Fruit fly (Drosophila melanogaster) whole organism, prepupa: ENCODE results near the gene Snoo.

Experiments used
- CG10669 ChIP-seq: fragments of 200-800 bp; sonication (Bioruptor generic); optimal IDR thresholded peaks from 3 replicates; lab custom pipeline; 2018; ENCODE audit warnings: missing biosample characterization, mild to moderate bottlenecking, missing genetic modification characterization, moderate library complexity
- CG11762 ChIP-seq: fragments of 200-800 bp; sonication (Bioruptor generic); optimal IDR thresholded peaks from 3 replicates; lab custom pipeline; 2016; ENCODE audit warnings: missing biosample characterization, missing genetic modification characterization; ENCODE audit not compliant: insufficient read depth
- CG11902 ChIP-seq: fragments of 200-800 bp; sonication (Bioruptor generic); optimal IDR thresholded peaks from 3 replicates; lab custom pipeline; 2016; ENCODE audit warnings: missing biosample characterization, missing genetic modification characterization
- CG15336 ChIP-seq: fragments of 200-800 bp; sonication (Bioruptor generic); IDR thresholded peaks from 2 replicates; pipeline ENCODE4 v1.3.6; 2022; ENCODE audit warnings: missing biosample characterization, missing genetic modification characterization
- CG1621 ChIP-seq: fragments of 200-800 bp; sonication (Bioruptor generic); optimal IDR thresholded peaks from 3 replicates; lab custom pipeline; 2018; ENCODE audit warnings: missing biosample characterization, mild to moderate bottlenecking, missing genetic modification characterization
- CG3032 ChIP-seq: fragments of 200-800 bp; optimal IDR thresholded peaks from 2 replicates; lab custom pipeline; 2019; ENCODE audit warnings: missing biosample characterization, mild to moderate bottlenecking, missing genetic modification characterization, moderate library complexity
- CG32006 ChIP-seq: fragments of 200-800 bp; sonication (Bioruptor generic); optimal IDR thresholded peaks from 3 replicates; lab custom pipeline; 2017; ENCODE audit warnings: missing biosample characterization, mild to moderate bottlenecking, missing genetic modification characterization
- CG34406 ChIP-seq: fragments of 200-800 bp; sonication (Bioruptor generic); optimal IDR thresholded peaks from 3 replicates; lab custom pipeline; 2016; ENCODE audit warnings: missing biosample characterization, missing genetic modification characterization
- CG3919 ChIP-seq: fragments of 200-800 bp; sonication (Bioruptor generic); optimal IDR thresholded peaks from 3 replicates; lab custom pipeline; 2016; ENCODE audit warnings: missing biosample characterization, missing genetic modification characterization
- CG4318 ChIP-seq: fragments of 200-800 bp; sonication (Bioruptor generic); optimal IDR thresholded peaks from 3 replicates; lab custom pipeline; 2017; ENCODE audit warnings: missing biosample characterization, mild to moderate bottlenecking, missing genetic modification characterization
- CG6163 ChIP-seq: fragments of 200-800 bp; sonication (Bioruptor generic); IDR thresholded peaks from 3 replicates; pipeline ENCODE4 v1.3.6; 2022; ENCODE audit warnings: missing biosample characterization, missing genetic modification characterization
- CG6792 ChIP-seq: fragments of 200-800 bp; sonication (Bioruptor generic); optimal IDR thresholded peaks from 3 replicates; lab custom pipeline; 2016; ENCODE audit warnings: missing biosample characterization, missing genetic modification characterization
- CG6854 ChIP-seq: fragments of 200-800 bp; sonication (Bioruptor generic); optimal IDR thresholded peaks from 2 replicates; lab custom pipeline; 2017; ENCODE audit warnings: missing biosample characterization, mild to moderate bottlenecking, missing genetic modification characterization
- CG7368 ChIP-seq: fragments of 200-800 bp; sonication (Bioruptor generic); optimal IDR thresholded peaks from 3 replicates; lab custom pipeline; 2016; ENCODE audit warnings: missing biosample characterization, missing genetic modification characterization
- CG8119 ChIP-seq: fragments of 200-800 bp; sonication (Bioruptor generic); IDR thresholded peaks from 3 replicates; pipeline ENCODE4 v1.3.6; 2022; ENCODE audit warnings: missing biosample characterization, missing genetic modification characterization
- CG8632 ChIP-seq: fragments of 200-800 bp; sonication (Bioruptor generic); optimal IDR thresholded peaks from 3 replicates; lab custom pipeline; 2016; ENCODE audit warnings: missing biosample characterization, missing genetic modification characterization
- CG9139 ChIP-seq: fragments of 200-800 bp; sonication (Bioruptor generic); optimal IDR thresholded peaks from 3 replicates; lab custom pipeline; 2017; ENCODE audit warnings: missing biosample characterization, mild to moderate bottlenecking, missing genetic modification characterization
- Eip75B ChIP-seq: fragments of 200-800 bp; sonication (Bioruptor generic); optimal IDR thresholded peaks from 3 replicates; lab custom pipeline; 2016; ENCODE audit warnings: missing biosample characterization, missing genetic modification characterization
- Eip78C ChIP-seq: fragments of 200-800 bp; sonication (Bioruptor generic); peaks from one replicate; lab custom pipeline; 2016; ENCODE audit warnings: missing biosample characterization, missing genetic modification characterization
- Ets21C ChIP-seq: fragments of 200-800 bp; sonication (Bioruptor generic); optimal IDR thresholded peaks from 3 replicates; lab custom pipeline; 2016; ENCODE audit warnings: missing biosample characterization, missing genetic modification characterization
- Hr39 ChIP-seq: fragments of 200-800 bp; sonication (Bioruptor generic); optimal IDR thresholded peaks from 2 replicates; lab custom pipeline; 2016; ENCODE audit warnings: missing biosample characterization, missing genetic modification characterization
- Hr4 ChIP-seq: fragments of 200-800 bp; sonication (Bioruptor generic); optimal IDR thresholded peaks from 3 replicates; lab custom pipeline; 2016; ENCODE audit warnings: missing biosample characterization, missing genetic modification characterization
- Met ChIP-seq: fragments of 200-800 bp; sonication (Bioruptor generic); optimal IDR thresholded peaks from 3 replicates; lab custom pipeline; 2016; ENCODE audit warnings: missing biosample characterization, missing genetic modification characterization
- OdsH ChIP-seq: fragments of 200-800 bp; sonication (Bioruptor generic); optimal IDR thresholded peaks from 3 replicates; lab custom pipeline; 2016; ENCODE audit warnings: missing biosample characterization, missing genetic modification characterization
- Smox ChIP-seq: fragments of 200-800 bp; sonication (Bioruptor generic); optimal IDR thresholded peaks from 3 replicates; lab custom pipeline; 2016; ENCODE audit warnings: missing biosample characterization, missing genetic modification characterization
- Sox102F ChIP-seq: fragments of 200-800 bp; sonication (Bioruptor generic); optimal IDR thresholded peaks from 2 replicates; lab custom pipeline; 2016; ENCODE audit warnings: missing biosample characterization, mild to moderate bottlenecking, missing genetic modification characterization
- Sox14 ChIP-seq: fragments of 200-800 bp; sonication (Bioruptor generic); optimal IDR thresholded peaks from 3 replicates; lab custom pipeline; 2016; ENCODE audit warnings: missing biosample characterization, missing genetic modification characterization
- Sox15 ChIP-seq: fragments of 200-800 bp; sonication (Bioruptor generic); optimal IDR thresholded peaks from 3 replicates; lab custom pipeline; 2016; ENCODE audit warnings: missing biosample characterization, missing genetic modification characterization
- achi ChIP-seq: fragments of 200-800 bp; sonication (Bioruptor generic); optimal IDR thresholded peaks from 3 replicates; lab custom pipeline; 2016; ENCODE audit warnings: missing biosample characterization, missing genetic modification characterization
- acj6 ChIP-seq: fragments of 200-800 bp; sonication (Bioruptor generic); optimal IDR thresholded peaks from 3 replicates; lab custom pipeline; 2016; ENCODE audit warnings: missing biosample characterization, missing genetic modification characterization
- dsx ChIP-seq: fragments of 200-800 bp; optimal IDR thresholded peaks from 3 replicates; lab custom pipeline; 2019; ENCODE audit warnings: missing biosample characterization, mild to moderate bottlenecking, missing genetic modification characterization, moderate library complexity; ENCODE audit not compliant: poor library complexity, severe bottlenecking
- eg ChIP-seq: fragments of 200-800 bp; sonication (Bioruptor generic); IDR thresholded peaks from 3 replicates; pipeline ENCODE4 v1.3.6; 2022; ENCODE audit warnings: missing biosample characterization, missing genetic modification characterization
- fd59A ChIP-seq: fragments of 200-800 bp; sonication (Bioruptor generic); optimal IDR thresholded peaks from 2 replicates; lab custom pipeline; 2017; ENCODE audit warnings: missing biosample characterization, mild to moderate bottlenecking, missing genetic modification characterization, missing genetic modification reagents
- fd85E ChIP-seq: fragments of 200-800 bp; sonication (Bioruptor generic); optimal IDR thresholded peaks from 3 replicates; lab custom pipeline; 2016; ENCODE audit warnings: missing biosample characterization, missing genetic modification characterization
- fkh ChIP-seq: fragments of 200-800 bp; sonication (Bioruptor generic); optimal IDR thresholded peaks from 3 replicates; lab custom pipeline; 2017; ENCODE audit warnings: missing biosample characterization, mild to moderate bottlenecking, missing genetic modification characterization, moderate library complexity
- lz ChIP-seq: fragments of 200-800 bp; sonication (Bioruptor generic); optimal IDR thresholded peaks from 3 replicates; lab custom pipeline; 2016; ENCODE audit warnings: missing biosample characterization, missing genetic modification characterization
- net ChIP-seq: fragments of 200-800 bp; sonication (Bioruptor generic); optimal IDR thresholded peaks from 3 replicates; lab custom pipeline; 2016; ENCODE audit warnings: missing biosample characterization, missing genetic modification characterization
- pdm3 ChIP-seq: fragments of 200-800 bp; sonication (Bioruptor generic); optimal IDR thresholded peaks from 3 replicates; lab custom pipeline; 2016; ENCODE audit warnings: missing biosample characterization, missing genetic modification characterization
- ss ChIP-seq, 2 experiments: fragments of 200-800 bp; sonication (Bioruptor generic); optimal IDR thresholded peaks; 2 replicates in 1 of 2; 3 replicates in 1 of 2; lab custom pipeline; 2017 to 2018; ENCODE audit warnings: mild to moderate bottlenecking in 2 of 2, missing biosample characterization in 2 of 2, missing genetic modification characterization in 2 of 2, moderate library complexity in 1 of 2
- svp ChIP-seq: fragments of 200-800 bp; sonication (Bioruptor generic); peaks from one replicate; lab custom pipeline; 2016; ENCODE audit warnings: missing biosample characterization, missing genetic modification characterization
- topi ChIP-seq: fragments of 200-800 bp; sonication (Bioruptor generic); optimal IDR thresholded peaks from 3 replicates; lab custom pipeline; 2016; ENCODE audit warnings: missing biosample characterization, missing genetic modification characterization
- vri ChIP-seq: fragments of 200-800 bp; sonication (Bioruptor generic); optimal IDR thresholded peaks from 3 replicates; lab custom pipeline; 2016; ENCODE audit warnings: missing biosample characterization, mild to moderate bottlenecking, missing genetic modification characterization

The Snoo gene

DNA sequence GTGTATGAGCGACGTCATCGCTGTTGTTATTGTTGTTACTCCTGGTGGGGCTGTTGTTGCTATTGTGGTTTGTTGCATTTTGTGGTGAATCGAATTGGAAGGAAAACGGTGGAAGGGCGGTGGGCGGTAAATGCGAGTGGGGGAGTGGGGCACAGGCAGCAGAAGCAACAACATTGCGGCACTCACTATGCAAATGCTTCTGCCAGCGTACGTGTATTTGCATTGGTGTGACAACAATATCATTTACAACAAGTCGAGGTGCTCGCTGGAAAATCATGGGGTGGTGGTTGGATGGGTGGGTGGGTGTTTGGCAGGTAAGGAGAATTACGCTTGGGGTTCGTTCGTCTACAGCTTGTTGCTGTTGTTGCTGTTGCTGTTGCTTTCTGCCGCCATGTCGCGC lies 16.4 kb downstream of the Snoo start:
- TF ChIP-seq fkh (GFP tag; lab: Kevin White, UChicago) (no peak), CG11762 (GFP tag; lab: Kevin White, UChicago) (no peak), CG6163 (0 out of 3 replicates have a peak, but pooled peaks have one; percentile 42), CG6792 (GFP tag; lab: Kevin White, UChicago) (no peak), Sox15 (no peak)

- TF ChIP-seq net (GFP tag; lab: Kevin White, UChicago), result no peak
- no peak for TF ChIP-seq CG34406
- TF ChIP-seq CG32006 (GFP tag; lab: Kevin White, UChicago), result peak; percentile 60
- peak; percentile 38; the same call in 1 of the 3 replicates for TF ChIP-seq CG6163
- peak in 1 of 2 experiments; percentile 56 for TF ChIP-seq ss (GFP tag; optimal IDR thresholded peaks at IDR 0.05; lab: Kevin White, UChicago)
- peak; percentile 66 for TF ChIP-seq Eip78C (GFP tag; lab: Kevin White, UChicago)
- TF ChIP-seq eg (GFP tag; lab: Robert Waterston, UW), result 0 out of 3 replicates have a peak, but pooled peaks have one; percentile 16
- peak; percentile 21 for TF ChIP-seq CG4318 (GFP tag; lab: Kevin White, UChicago)
- TF ChIP-seq Hr4, result peak; percentile 53
- TF ChIP-seq dsx (GFP tag; lab: Kevin White, UChicago), result peak; percentile 92
Observed at dm6 chr2L:7966866-7967549, 17.0 kb downstream of the Snoo start.

DNA sequence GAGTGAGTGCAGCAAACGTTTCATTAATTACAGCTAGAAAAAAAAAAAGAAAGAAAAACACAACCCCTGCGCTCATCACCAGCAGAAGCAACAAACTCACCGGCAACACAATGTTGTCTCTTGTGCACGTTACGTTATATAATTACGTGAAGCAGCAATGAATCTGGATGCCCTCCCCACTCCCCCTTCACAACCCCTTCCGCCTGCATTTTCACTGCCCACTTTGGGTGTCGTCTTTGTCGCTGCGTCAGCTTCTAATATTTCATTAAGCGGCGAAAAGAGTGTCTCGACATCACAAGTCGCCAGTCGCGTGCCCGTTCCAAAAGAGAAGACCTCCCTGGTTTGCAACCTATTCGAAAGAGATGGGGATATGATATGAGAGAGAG lies 17.5 kb downstream of the Snoo start:
- TF ChIP-seq acj6 (GFP tag; lab: Kevin White, UChicago), result no peak
- no peak for TF ChIP-seq fd85E
- no peak for TF ChIP-seq CG6792 (GFP tag; lab: Kevin White, UChicago)
- TF ChIP-seq Eip75B (GFP tag; lab: Kevin White, UChicago), result no peak
- TF ChIP-seq CG1621, result no peak
- TF ChIP-seq dsx (GFP tag; lab: Kevin White, UChicago), result no peak
- no peak for TF ChIP-seq svp
- TF ChIP-seq CG11762 (GFP tag; lab: Kevin White, UChicago), result no peak
- no peak for TF ChIP-seq Hr4
- TF ChIP-seq Eip78C (GFP tag; lab: Kevin White, UChicago), result no peak

DNA sequence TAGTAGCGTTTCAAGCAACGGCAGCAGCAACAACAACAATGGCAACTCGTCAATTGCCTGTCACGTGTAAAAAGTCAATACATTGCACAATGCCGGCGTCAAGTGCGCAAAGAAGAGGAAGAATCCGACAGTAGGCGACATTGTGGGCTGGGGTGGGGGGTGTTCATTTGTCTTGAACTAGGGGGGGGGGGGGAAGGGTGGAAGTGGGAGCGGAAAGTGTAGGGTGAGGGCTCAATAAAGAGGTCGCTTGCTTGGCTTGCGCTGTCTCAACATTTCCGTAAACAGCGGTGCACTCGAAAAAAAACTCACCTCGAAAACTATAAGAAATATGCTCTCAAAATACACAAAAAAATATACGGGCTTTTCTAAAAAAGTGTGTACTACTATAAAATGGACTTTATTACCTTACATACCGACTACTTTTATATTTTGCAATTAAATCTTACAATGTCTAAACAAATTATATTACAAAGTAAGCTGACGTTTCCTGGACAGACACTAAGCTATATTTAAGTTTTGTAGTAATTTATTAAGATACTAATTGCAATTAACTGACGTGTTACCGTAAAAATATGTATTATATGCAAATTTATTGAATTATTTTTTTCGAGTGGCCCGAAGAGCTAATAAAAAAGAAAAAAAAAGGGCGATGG lies 18.1 kb downstream of the Snoo start:
- TF ChIP-seq CG9139 (GFP tag; lab: Kevin White, UChicago) (no peak), CG6163 (0 out of 3 replicates have a peak, but pooled peaks have one; percentile 4), svp (no peak), dsx (GFP tag; lab: Kevin White, UChicago) (peak; percentile 15), CG7368 (GFP tag; lab: Kevin White, UChicago) (no peak), Sox15 (no peak), CG11902 (GFP tag; lab: Kevin White, UChicago) (no peak), CG3919 (GFP tag; lab: Kevin White, UChicago) (peak; percentile 20), CG10669 (peak; percentile 36), Ets21C (no peak), CG1621 (no peak), Hr39 (GFP tag; lab: Kevin White, UChicago) (no peak), fd59A (GFP tag; lab: Kevin White, UChicago) (no peak), CG6854 (GFP tag; lab: Kevin White, UChicago) (no peak), Sox14 (GFP tag; lab: Kevin White, UChicago) (no peak), Sox102F (no peak), achi (GFP tag; lab: Kevin White, UChicago) (peak; percentile 34), topi (GFP tag; lab: Kevin White, UChicago) (peak; percentile 8), OdsH (GFP tag; lab: Kevin White, UChicago) (peak; percentile 25), CG8119 (GFP tag; lab: Robert Waterston, UW) (0 out of 3 replicates have a peak, but pooled peaks have one; percentile 34), vri (GFP tag; lab: Kevin White, UChicago) (no peak), Eip75B (GFP tag; lab: Kevin White, UChicago) (peak; percentile 3), eg (GFP tag; lab: Robert Waterston, UW) (peak; percentile 37; the same call in 1 of the 3 replicates), CG15336 (peak; percentile 41), Met (GFP tag; lab: Kevin White, UChicago) (no peak), lz (no peak), CG3032 (tag; lab: Kevin White, UChicago) (peak; percentile 28), Smox (no peak), fkh (GFP tag; lab: Kevin White, UChicago) (no peak), pdm3 (GFP tag; lab: Kevin White, UChicago) (peak; percentile 36), CG8632 (GFP tag; lab: Kevin White, UChicago) (peak; percentile 16)
